Worm (Caenorhabditis elegans): ENCODE measurements around the gene T04C12.33.

- TF ChIP-seq crh-2 (tag; optimal IDR thresholded peaks at IDR 0.05) (no peak), lin-39 (tag; optimal IDR thresholded peaks at IDR 0.05) (no peak), snpc-4 (tag; optimal IDR thresholded peaks at IDR 0.05) (no peak), zag-1 (tag; optimal IDR thresholded peaks at IDR 0.05) (no peak), nhr-11 (tag; optimal IDR thresholded peaks at IDR 0.05) (no peak), unc-62 (GFP tag; optimal IDR thresholded peaks at IDR 0.05) (no peak), egl-27 (tag; optimal IDR thresholded peaks at IDR 0.05) (no peak), ceh-82 (tag; optimal IDR thresholded peaks at IDR 0.05) (no peak), nhr-77 (tag; optimal IDR thresholded peaks at IDR 0.05) (no peak), unc-39 (tag; optimal IDR thresholded peaks at IDR 0.05) (no peak), ZK546.5 (tag; optimal IDR thresholded peaks at IDR 0.05) (no peak), ceh-16 (tag; optimal IDR thresholded peaks at IDR 0.05) (no peak)
Observed at ce11 chrV:11051921-11052320, at the start of gene T04C12.33.

All from whole organism, L2 larva.